Worm (Caenorhabditis elegans) whole organism, L1 larva: ENCODE results near the gene cfap-20.

Experiments used
- C04F5.9 ChIP-seq: sonication (generic microtip); optimal IDR thresholded peaks from 2 replicates; lab custom pipeline; 2016; ENCODE audit warnings: missing genetic modification characterization, missing compliant biosample characterization
- C16A3.4 ChIP-seq: fragments of 150-350 bp; optimal IDR thresholded peaks from 2 replicates; lab custom pipeline; 2014; ENCODE audit warnings: missing biosample characterization, missing genetic modification characterization
- F16B12.6 ChIP-seq: fragments of 150-350 bp; optimal IDR thresholded peaks from 2 replicates; lab custom pipeline; 2014; ENCODE audit warnings: missing biosample characterization, missing genetic modification characterization
- alr-1 ChIP-seq: fragments of 200-800 bp; sonication (Bioruptor generic); optimal IDR thresholded peaks from 2 replicates; lab custom pipeline; 2018; ENCODE audit warnings: borderline replicate concordance, mild to moderate bottlenecking, missing genetic modification characterization, missing compliant biosample characterization
- aly-2 ChIP-seq: fragments of 150-350 bp; optimal IDR thresholded peaks from 2 replicates; lab custom pipeline; 2014; ENCODE audit warnings: missing biosample characterization, missing genetic modification characterization
- blmp-1 ChIP-seq: fragments of 150-350 bp; optimal IDR thresholded peaks from 2 replicates; lab custom pipeline; 2014; ENCODE audit warnings: missing biosample characterization, missing genetic modification characterization
- ceh-63 ChIP-seq: fragments of 200-800 bp; sonication (Bioruptor generic); optimal IDR thresholded peaks from 2 replicates; lab custom pipeline; 2018; ENCODE audit warnings: mild to moderate bottlenecking, missing genetic modification characterization, missing compliant biosample characterization
- ceh-8 ChIP-seq: fragments of 200-800 bp; sonication (Bioruptor generic); optimal IDR thresholded peaks from 2 replicates; lab custom pipeline; 2018; ENCODE audit warnings: mild to moderate bottlenecking, missing genetic modification characterization, moderate library complexity, missing compliant biosample characterization
- ceh-82 ChIP-seq, 3 experiments: fragments of 150-350 bp in 1 of 3; sonication (generic microtip) in 2 of 3; optimal IDR thresholded peaks; 2 replicates each; lab custom pipeline; 2014 to 2017; ENCODE audit warnings: missing biosample characterization in 3 of 3, missing genetic modification characterization in 3 of 3
- ces-1 ChIP-seq: fragments of 150-350 bp; optimal IDR thresholded peaks from 2 replicates; lab custom pipeline; 2014; ENCODE audit warnings: missing biosample characterization, missing genetic modification reagents, missing genetic modification characterization
- dsc-1 ChIP-seq: sonication (generic microtip); optimal IDR thresholded peaks from 2 replicates; lab custom pipeline; 2016; ENCODE audit warnings: mild to moderate bottlenecking, missing genetic modification characterization, missing compliant biosample characterization
- efl-1 ChIP-seq, 4 experiments: fragments of 150-350 bp; optimal IDR thresholded peaks in 3 of 4; peaks in 1 of 4; 1 replicate in 1 of 4; 2 replicates in 3 of 4; lab custom pipeline; 2014; ENCODE audit warnings: missing biosample characterization in 2 of 4, missing genetic modification characterization in 2 of 4, missing genetic modification reagents in 2 of 4
- efl-3 ChIP-seq: fragments of 200-800 bp; sonication (Bioruptor generic); optimal IDR thresholded peaks from 2 replicates; lab custom pipeline; 2018; ENCODE audit warnings: mild to moderate bottlenecking, missing genetic modification characterization, missing compliant biosample characterization
- egl-13 ChIP-seq: sonication (generic microtip); optimal IDR thresholded peaks from 2 replicates; lab custom pipeline; 2016; ENCODE audit warnings: missing genotype, missing genetic modification reagents, missing genetic modification characterization, missing compliant biosample characterization
- elt-3 ChIP-seq, 6 experiments: fragments of 150-350 bp in 1 of 6; sonication (generic microtip); optimal IDR thresholded peaks; 2 replicates each; lab custom pipeline; 2017 to 2018; ENCODE audit warnings: missing biosample characterization in 6 of 6, missing genetic modification characterization in 6 of 6, inconsistent platforms in 1 of 6
- fkh-4 ChIP-seq: sonication (generic microtip); optimal IDR thresholded peaks from 2 replicates; lab custom pipeline; 2016; ENCODE audit warnings: missing compliant biosample characterization, missing genetic modification characterization, borderline replicate concordance
- fkh-8 ChIP-seq: sonication (generic microtip); optimal IDR thresholded peaks from 2 replicates; lab custom pipeline; 2016; ENCODE audit warnings: mild to moderate bottlenecking, missing genetic modification characterization, missing compliant biosample characterization
- fos-1 ChIP-seq: fragments of 150-350 bp; optimal IDR thresholded peaks from 2 replicates; lab custom pipeline; 2014; ENCODE audit warnings: missing biosample characterization, missing genetic modification characterization
- hlh-17 ChIP-seq: fragments of 200-800 bp; sonication (Bioruptor generic); optimal IDR thresholded peaks from 2 replicates; lab custom pipeline; 2018; ENCODE audit warnings: missing genetic modification characterization, mild to moderate bottlenecking, missing compliant biosample characterization, moderate library complexity, borderline replicate concordance
- hlh-4 ChIP-seq: sonication (generic microtip); optimal IDR thresholded peaks from 2 replicates; lab custom pipeline; 2016; ENCODE audit warnings: mild to moderate bottlenecking, missing genetic modification characterization, missing compliant biosample characterization
- hpl-2 ChIP-seq: fragments of 150-350 bp; optimal IDR thresholded peaks from 2 replicates; lab custom pipeline; 2014; ENCODE audit warnings: missing biosample characterization, missing genetic modification reagents, missing genetic modification characterization
- isw-1 ChIP-seq: fragments of 200-800 bp; sonication (Bioruptor generic); IDR thresholded peaks from 2 replicates; pipeline ENCODE4 v1.3.6; 2022; ENCODE audit warnings: missing genetic modification characterization, missing compliant biosample characterization
- jun-1 ChIP-seq: fragments of 150-350 bp; optimal IDR thresholded peaks from 2 replicates; lab custom pipeline; 2014; ENCODE audit warnings: missing biosample characterization, missing genetic modification reagents, missing genetic modification characterization
- lin-13 ChIP-seq: fragments of 150-350 bp; optimal IDR thresholded peaks from 2 replicates; lab custom pipeline; 2014; ENCODE audit warnings: missing biosample characterization, missing genetic modification reagents, missing genetic modification characterization
- lin-14 ChIP-seq: fragments of 200-800 bp; sonication (Bioruptor generic); optimal IDR thresholded peaks from 2 replicates; lab custom pipeline; 2018; ENCODE audit warnings: mild to moderate bottlenecking, missing genetic modification characterization, moderate library complexity, missing compliant biosample characterization
- lin-15B ChIP-seq: fragments of 150-350 bp; sonication (generic microtip); optimal IDR thresholded peaks from 3 replicates; lab custom pipeline; 2014; ENCODE audit warnings: missing biosample characterization, missing genetic modification characterization
- lir-3 ChIP-seq: sonication (generic microtip); optimal IDR thresholded peaks from 2 replicates; lab custom pipeline; 2016; ENCODE audit warnings: mild to moderate bottlenecking, missing genetic modification characterization, moderate library complexity, missing compliant biosample characterization; ENCODE audit not compliant: poor library complexity
- lsy-2 ChIP-seq, 2 experiments: fragments of 150-350 bp; optimal IDR thresholded peaks; 2 replicates each; lab custom pipeline; 2014; ENCODE audit warnings: missing biosample characterization in 2 of 2, missing genetic modification characterization in 2 of 2
- mab-9 ChIP-seq: fragments of 200-800 bp; sonication (Bioruptor generic); IDR thresholded peaks from 2 replicates; pipeline ENCODE4 v1.3.6; 2022; ENCODE audit warnings: missing genetic modification reagents, missing genetic modification characterization, missing compliant biosample characterization
- mdl-1 ChIP-seq, 2 experiments: fragments of 150-350 bp; optimal IDR thresholded peaks; 2 replicates each; lab custom pipeline; 2014 to 2017; ENCODE audit warnings: missing biosample characterization in 2 of 2, missing genetic modification characterization in 2 of 2, inconsistent platforms in 1 of 2
- mep-1 ChIP-seq: fragments of 150-350 bp; optimal IDR thresholded peaks from 2 replicates; lab custom pipeline; 2014; ENCODE audit warnings: missing biosample characterization, missing genetic modification characterization
- nhr-12 ChIP-seq: sonication (generic microtip); optimal IDR thresholded peaks from 2 replicates; lab custom pipeline; 2017; ENCODE audit warnings: missing biosample characterization, missing genetic modification characterization
- nhr-20 ChIP-seq: sonication (generic microtip); optimal IDR thresholded peaks from 2 replicates; lab custom pipeline; 2016; ENCODE audit warnings: mild to moderate bottlenecking, missing genetic modification characterization, missing compliant biosample characterization
- nhr-71 ChIP-seq: sonication (generic microtip); optimal IDR thresholded peaks from 2 replicates; lab custom pipeline; 2016; ENCODE audit warnings: mild to moderate bottlenecking, missing genetic modification characterization, moderate library complexity, missing compliant biosample characterization
- nhr-77 ChIP-seq: fragments of 150-350 bp; optimal IDR thresholded peaks from 2 replicates; lab custom pipeline; 2014; ENCODE audit warnings: missing biosample characterization, missing genetic modification characterization
- nhr-84 ChIP-seq: sonication (generic microtip); optimal IDR thresholded peaks from 2 replicates; lab custom pipeline; 2017; ENCODE audit warnings: missing biosample characterization, missing genetic modification characterization
- nhr-90 ChIP-seq: sonication (generic microtip); optimal IDR thresholded peaks from 2 replicates; lab custom pipeline; 2016; ENCODE audit warnings: mild to moderate bottlenecking, missing genetic modification characterization, missing compliant biosample characterization; ENCODE audit not compliant: poor library complexity
- skn-1 ChIP-seq: fragments of 150-350 bp; optimal IDR thresholded peaks from 2 replicates; lab custom pipeline; 2014; ENCODE audit warnings: missing biosample characterization, missing genetic modification characterization
- snpc-4 ChIP-seq: fragments of 150-350 bp; optimal IDR thresholded peaks from 2 replicates; lab custom pipeline; 2014; ENCODE audit warnings: missing biosample characterization, missing genetic modification characterization
- sox-4 ChIP-seq: sonication (generic microtip); optimal IDR thresholded peaks from 2 replicates; lab custom pipeline; 2016; ENCODE audit warnings: missing genetic modification characterization, missing compliant biosample characterization
- sptf-1 ChIP-seq: fragments of 150-350 bp; optimal IDR thresholded peaks from 2 replicates; lab custom pipeline; 2014; ENCODE audit warnings: missing biosample characterization, missing genetic modification characterization
- swsn-7 ChIP-seq: sonication (generic microtip); optimal IDR thresholded peaks from 2 replicates; lab custom pipeline; 2016; ENCODE audit warnings: missing genetic modification characterization, missing compliant biosample characterization
- tbx-2 ChIP-seq: sonication (generic microtip); optimal IDR thresholded peaks from 2 replicates; lab custom pipeline; 2016; ENCODE audit warnings: missing genetic modification characterization, missing compliant biosample characterization
- tlp-1 ChIP-seq: fragments of 150-350 bp; optimal IDR thresholded peaks from 2 replicates; lab custom pipeline; 2014; ENCODE audit warnings: missing biosample characterization, missing genetic modification characterization
- unc-130 ChIP-seq: fragments of 150-350 bp; optimal IDR thresholded peaks from 2 replicates; lab custom pipeline; 2017; ENCODE audit warnings: missing biosample characterization, missing genetic modification characterization, inconsistent platforms
- unc-30 ChIP-seq: sonication (generic microtip); optimal IDR thresholded peaks from 2 replicates; lab custom pipeline; 2017; ENCODE audit warnings: missing biosample characterization, missing genetic modification characterization
- unc-62 ChIP-seq: fragments of 150-350 bp; optimal IDR thresholded peaks from 2 replicates; lab custom pipeline; 2014; ENCODE audit warnings: missing biosample characterization, missing genetic modification reagents, missing genetic modification characterization
- unc-98 ChIP-seq: fragments of 200-800 bp; sonication (Bioruptor generic); IDR thresholded peaks from 2 replicates; pipeline ENCODE4 v1.3.6; 2022; ENCODE audit warnings: missing genetic modification characterization, missing compliant biosample characterization
- vab-15 ChIP-seq: sonication (generic microtip); optimal IDR thresholded peaks from 2 replicates; lab custom pipeline; 2017; ENCODE audit warnings: missing genotype, mild to moderate bottlenecking, missing genetic modification characterization, missing compliant biosample characterization
- xbp-1 ChIP-seq: sonication (generic microtip); optimal IDR thresholded peaks from 2 replicates; lab custom pipeline; 2016; ENCODE audit warnings: missing genetic modification characterization, missing compliant biosample characterization
- zip-4 ChIP-seq: fragments of 200-800 bp; sonication (Bioruptor generic); optimal IDR thresholded peaks from 2 replicates; lab custom pipeline; 2018; ENCODE audit warnings: mild to moderate bottlenecking, missing genetic modification characterization, moderate library complexity, missing compliant biosample characterization
- ztf-4 ChIP-seq: fragments of 150-350 bp; optimal IDR thresholded peaks from 2 replicates; lab custom pipeline; 2014; ENCODE audit warnings: missing biosample characterization, missing genetic modification characterization

The cfap-20 gene

ce11 chrIII:3505051-3505548 is 32.2 kb downstream of the cfap-20 start, which contains the start of gene lias-1:
Gene lias-1, minus strand, starts transcription at chrIII:3505101.
- TF ChIP-seq nhr-12 (tag; lab: Kevin White, UChicago), result no peak
- TF ChIP-seq xbp-1 (tag; lab: Kevin White, UChicago), result peak; percentile 81
- peak; percentile 19 for TF ChIP-seq ceh-8
- no peak for TF ChIP-seq lir-3 (tag; lab: Kevin White, UChicago)
- no peak for TF ChIP-seq mab-9 (GFP tag; lab: Robert Waterston, UW)
- peak in 1 of 2 experiments; percentile 81 for TF ChIP-seq mdl-1 (tag; optimal IDR thresholded peaks at IDR 0.05; lab: Kevin White, UChicago)
- TF ChIP-seq jun-1 (tag; lab: Kevin White, UChicago), result peak; percentile 81
- TF ChIP-seq C16A3.4, result peak; percentile 91
- TF ChIP-seq lin-13 (GFP tag; lab: Kevin White, UChicago), result peak; percentile 81
- no peak for TF ChIP-seq efl-3 (GFP tag; lab: Kevin White, UChicago)
- no peak for TF ChIP-seq sox-4 (tag; lab: Kevin White, UChicago)
- peak; percentile 79 to 95 (median 86) for TF ChIP-seq ceh-82 (tag; optimal IDR thresholded peaks at IDR 0.05; lab: Kevin White, UChicago)
- TF ChIP-seq nhr-77 (tag; lab: Kevin White, UChicago), result peak; percentile 71
- peak; percentile 69 for TF ChIP-seq skn-1 (tag; lab: Kevin White, UChicago)
- no peak for TF ChIP-seq ceh-63 (GFP tag; lab: Kevin White, UChicago)
- TF ChIP-seq unc-130, result peak; percentile 85
- peak; percentile 82 for TF ChIP-seq isw-1 (GFP tag; lab: Robert Waterston, UW)
- peak; percentile 53 for TF ChIP-seq blmp-1 (tag; lab: Kevin White, UChicago)
- TF ChIP-seq fkh-8 (tag; lab: Kevin White, UChicago), result peak; percentile 83
- peak; percentile 44 for TF ChIP-seq vab-15 (tag; lab: Kevin White, UChicago)
- peak; percentile 69 for TF ChIP-seq hpl-2 (GFP tag; lab: Kevin White, UChicago)
- peak; percentile 83 for TF ChIP-seq nhr-71 (tag; lab: Kevin White, UChicago)
- no peak for TF ChIP-seq sptf-1 (tag; lab: Kevin White, UChicago)
- TF ChIP-seq unc-98, result no peak
- peak; percentile 43 for TF ChIP-seq egl-13
- no peak for TF ChIP-seq fkh-4 (tag; lab: Kevin White, UChicago)
- no peak for TF ChIP-seq unc-62 (GFP tag; lab: Kevin White, UChicago)
- no peak for TF ChIP-seq tlp-1
- peak; percentile 61 for TF ChIP-seq nhr-90 (tag; lab: Kevin White, UChicago)
- TF ChIP-seq hlh-4, result no peak
- TF ChIP-seq fos-1 (tag; lab: Kevin White, UChicago), result peak; percentile 70
- peak; percentile 66 for TF ChIP-seq aly-2
- TF ChIP-seq tbx-2 (tag; lab: Kevin White, UChicago), result peak; percentile 68
- no peak for TF ChIP-seq zip-4 (GFP tag; lab: Kevin White, UChicago)
- TF ChIP-seq snpc-4 (tag; lab: Kevin White, UChicago), result peak; percentile 71
- no peak for TF ChIP-seq hlh-17
- TF ChIP-seq elt-3 (tag; optimal IDR thresholded peaks at IDR 0.05; lab: Kevin White, UChicago), result peak in 3 of 6 experiments; percentile 36 to 83 (median 82)
- TF ChIP-seq ztf-4 (tag; lab: Kevin White, UChicago), result peak; percentile 48
- TF ChIP-seq lin-15B (tag; lab: Kevin White, UChicago), result peak; percentile 81
- peak; percentile 58 for TF ChIP-seq C04F5.9 (tag; lab: Kevin White, UChicago)
- TF ChIP-seq dsc-1 (tag; lab: Kevin White, UChicago), result peak; percentile 50
- peak; percentile 73 for TF ChIP-seq swsn-7 (tag; lab: Kevin White, UChicago)
- no peak for TF ChIP-seq unc-30 (tag; lab: Kevin White, UChicago)
- TF ChIP-seq lin-14 (GFP tag; lab: Kevin White, UChicago), result peak; percentile 78
- TF ChIP-seq nhr-84, result no peak
- TF ChIP-seq nhr-20 (tag; lab: Kevin White, UChicago), result peak; percentile 69
- TF ChIP-seq ces-1 (GFP tag; lab: Kevin White, UChicago), result no peak
- peak; percentile 99 for TF ChIP-seq F16B12.6 (tag; lab: Kevin White, UChicago)
- TF ChIP-seq mep-1 (tag; lab: Kevin White, UChicago), result peak; percentile 89
- no peak for TF ChIP-seq alr-1 (tag; lab: Kevin White, UChicago)
- TF ChIP-seq lsy-2 (tag; optimal IDR thresholded peaks at IDR 0.05; lab: Kevin White, UChicago), result peak; percentile 97 to 98
- TF ChIP-seq efl-1 (optimal IDR thresholded peaks at IDR 0.05; lab: Kevin White, UChicago), result peak; percentile 86 to 90
- TF ChIP-seq efl-1 (GFP tag; optimal IDR thresholded peaks at IDR 0.05 in 1 of 2; lab: Kevin White, UChicago), result peak; percentile 82 to 98
